Fruit fly (Drosophila melanogaster): ENCODE results near the gene GABA-B-R1.

The GABA-B-R1 gene

dm6 chr2L:15061368-15061767, 45.2 kb downstream of the GABA-B-R1 start, which contains the start of the genes solo and vas (continued):
- TF ChIP-seq ssp (GFP tag; IDR thresholded peaks at IDR 0.05) (peak; percentile 97), sug (tag; optimal IDR thresholded peaks at IDR 0.05) (peak; percentile 49), vvl (GFP tag; IDR thresholded peaks at IDR 0.05) (peak; percentile 66), CG7556 (GFP tag; optimal IDR thresholded peaks at IDR 0.05) (peak; percentile 30), tap (tag; optimal IDR thresholded peaks at IDR 0.05) (peak; percentile 0), CG13123 (GFP tag; optimal IDR thresholded peaks at IDR 0.05) (no peak), CoRest (tag; optimal IDR thresholded peaks at IDR 0.05) (peak; percentile 80), Hr51 (GFP tag; optimal IDR thresholded peaks at IDR 0.05) (peak in 1 of 2 experiments; percentile 52), CG1233 (GFP tag; optimal IDR thresholded peaks at IDR 0.05) (peak; percentile 20), YL-1 (GFP tag; optimal IDR thresholded peaks at IDR 0.05) (peak; percentile 32), CG32772 (GFP tag; IDR thresholded peaks at IDR 0.05) (no peak), Bgb (GFP tag; IDR thresholded peaks at IDR 0.05; ENCODE audit: partially characterized antibody) (peak; percentile 24; the same call in 1 of the 2 replicates), bcd (GFP tag; optimal IDR thresholded peaks at IDR 0.05) (peak; percentile 31), lilli (GFP tag; optimal IDR thresholded peaks at IDR 0.05) (peak; percentile 27), wor (GFP tag; IDR thresholded peaks at IDR 0.05) (no peak), Dref (GFP tag; IDR thresholded peaks at IDR 0.05) (peak; percentile 78), Nf-YB (GFP tag; optimal IDR thresholded peaks at IDR 0.05) (no peak), MBD-R2 (GFP tag; IDR thresholded peaks at IDR 0.05) (peak; percentile 48), zen2 (GFP tag; IDR thresholded peaks at IDR 0.05; ENCODE audit: partially characterized antibody) (no peak), grau (tag; optimal IDR thresholded peaks at IDR 0.05) (peak; percentile 68), CG13296 (GFP tag; optimal IDR thresholded peaks at IDR 0.05) (peak; percentile 12), CG6791 (GFP tag; IDR thresholded peaks at IDR 0.05; ENCODE audit: partially characterized antibody) (0 out of 3 replicates have a peak, but pooled peaks have one; percentile 19), Trl (optimal IDR thresholded peaks at IDR 0.05) (no peak), Trl (GFP tag; optimal IDR thresholded peaks at IDR 0.05) (no peak), lab (GFP tag; optimal IDR thresholded peaks at IDR 0.05) (peak; percentile 40), pzg (GFP tag; optimal IDR thresholded peaks at IDR 0.05) (peak; percentile 54), sd (tag; optimal IDR thresholded peaks at IDR 0.05) (peak; percentile 37), fd3F (GFP tag; optimal IDR thresholded peaks at IDR 0.05) (peak; percentile 40), CG2116 (GFP tag; optimal IDR thresholded peaks at IDR 0.05) (peak; percentile 47), CG7357 (GFP tag; IDR thresholded peaks at IDR 0.05) (peak; percentile 93), HLH4C (GFP tag; IDR thresholded peaks at IDR 0.05; ENCODE audit: partially characterized antibody) (peak; percentile 46; the same call in 1 of the 3 replicates), nom (GFP tag; optimal IDR thresholded peaks at IDR 0.05) (no peak), Scr (GFP tag; IDR thresholded peaks at IDR 0.05; ENCODE audit: partially characterized antibody) (peak; percentile 24; the same call in 1 of the 2 replicates), Sry-δ (GFP tag; optimal IDR thresholded peaks at IDR 0.05) (peak; percentile 79), CG18262 (tag; optimal IDR thresholded peaks at IDR 0.05) (peak; percentile 59), CG4360 (GFP tag; IDR thresholded peaks at IDR 0.05) (no peak), Usf (GFP tag; optimal IDR thresholded peaks at IDR 0.05) (no peak), Hsf (GFP tag; optimal IDR thresholded peaks at IDR 0.05) (peak; percentile 48), danr (GFP tag; IDR thresholded peaks at IDR 0.05) (no peak), tio (GFP tag; optimal IDR thresholded peaks at IDR 0.05) (peak; percentile 12), CG11398 (GFP tag; optimal IDR thresholded peaks at IDR 0.05) (no peak), Nf-YC (tag; optimal IDR thresholded peaks at IDR 0.05) (peak; percentile 30), CG2712 (tag; optimal IDR thresholded peaks at IDR 0.05) (peak; percentile 80), Neu2 (GFP tag; optimal IDR thresholded peaks at IDR 0.05; ENCODE audit: borderline replicate concordance) (no peak), bsh (GFP tag; optimal IDR thresholded peaks at IDR 0.05) (peak in 1 of 2 experiments; percentile 56), tin (GFP tag; optimal IDR thresholded peaks at IDR 0.05) (no peak), CG17829 (tag; optimal IDR thresholded peaks at IDR 0.05) (peak; percentile 57), pho (GFP tag; optimal IDR thresholded peaks at IDR 0.05) (peak; percentile 23), aop (GFP tag; IDR thresholded peaks at IDR 0.05) (no peak), BEAF-32 (GFP tag; optimal IDR thresholded peaks at IDR 0.05) (peak; percentile 61)
